Worm (Caenorhabditis elegans) whole organism, L2 larva: ENCODE measurements around the gene atfs-1.

ENCODE experiments used
- R02D3.7 ChIP-seq: fragments of 150-350 bp; optimal IDR thresholded peaks from 2 replicates; lab custom pipeline; 2014; ENCODE audit warnings: missing biosample characterization, missing genetic modification characterization
- alr-1 ChIP-seq: fragments of 150-350 bp; optimal IDR thresholded peaks from 2 replicates; lab custom pipeline; 2014; ENCODE audit warnings: missing biosample characterization, missing genetic modification characterization
- crh-2 ChIP-seq: sonication (generic microtip); optimal IDR thresholded peaks from 2 replicates; lab custom pipeline; 2017; ENCODE audit warnings: missing biosample characterization, missing genetic modification characterization
- lin-13 ChIP-seq: fragments of 150-350 bp; optimal IDR thresholded peaks from 2 replicates; lab custom pipeline; 2014; ENCODE audit warnings: missing biosample characterization, missing genetic modification reagents, missing genetic modification characterization
- nhr-10 ChIP-seq: sonication (generic microtip); optimal IDR thresholded peaks from 2 replicates; lab custom pipeline; 2017; ENCODE audit warnings: missing biosample characterization, missing genetic modification characterization
- sem-4 ChIP-seq: fragments of 150-350 bp; optimal IDR thresholded peaks from 2 replicates; lab custom pipeline; 2014; ENCODE audit warnings: missing biosample characterization, missing genetic modification reagents, missing genetic modification characterization
- snpc-4 ChIP-seq: fragments of 150-350 bp; optimal IDR thresholded peaks from 2 replicates; lab custom pipeline; 2014; ENCODE audit warnings: missing biosample characterization, missing genetic modification characterization
- unc-62 ChIP-seq: fragments of 150-350 bp; optimal IDR thresholded peaks from 2 replicates; lab custom pipeline; 2014; ENCODE audit warnings: missing biosample characterization, missing genetic modification reagents, missing genetic modification characterization
- ztf-11 ChIP-seq: sonication (generic microtip); optimal IDR thresholded peaks from 2 replicates; lab custom pipeline; 2017; ENCODE audit warnings: missing biosample characterization, missing genetic modification characterization

DNA sequence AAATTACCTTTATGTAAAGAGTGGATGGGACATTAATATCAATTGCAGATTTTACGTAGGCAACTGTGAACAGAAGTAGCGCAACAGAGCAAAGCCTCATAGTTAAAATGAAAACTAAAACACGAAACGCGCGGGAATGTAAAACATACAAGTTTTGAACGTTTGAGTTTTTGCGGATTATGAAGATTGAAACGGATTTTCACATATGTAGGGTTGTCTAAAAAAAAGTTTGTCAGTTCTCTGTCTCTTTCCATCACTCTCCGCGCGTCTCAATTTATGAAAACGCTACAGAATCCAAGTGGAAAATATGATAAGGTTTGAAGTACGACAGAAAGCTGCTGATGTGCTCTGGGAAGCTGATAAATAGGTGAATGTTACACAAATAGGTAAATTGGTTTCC lies 53.3 kb downstream of the atfs-1 start, which contains the start of gene K02E11.3:
- TF ChIP-seq snpc-4 (tag; lab: Kevin White, UChicago) = no peak
- no peak for TF ChIP-seq alr-1 (tag; lab: Kevin White, UChicago)
- TF ChIP-seq lin-13 (GFP tag; lab: Kevin White, UChicago) = no peak
- TF ChIP-seq crh-2 (tag; lab: Kevin White, UChicago) = no peak
- no peak for TF ChIP-seq nhr-10 (tag; lab: Kevin White, UChicago)
- TF ChIP-seq ztf-11 (tag; lab: Kevin White, UChicago) = no peak
- no peak for TF ChIP-seq R02D3.7 (tag; lab: Kevin White, UChicago)
- no peak for TF ChIP-seq unc-62 (GFP tag; lab: Kevin White, UChicago)
- TF ChIP-seq sem-4 (tag; lab: Kevin White, UChicago) = no peak
